Fruit fly (Drosophila melanogaster) whole organism, prepupa: Measurements from ENCODE around the gene Itgbn.

Experiments used
- CG16779 ChIP-seq: fragments of 200-800 bp; sonication (Bioruptor generic); optimal IDR thresholded peaks from 3 replicates; lab custom pipeline; 2017; ENCODE audit warnings: missing biosample characterization, mild to moderate bottlenecking, missing genetic modification characterization
- CG6163 ChIP-seq: fragments of 200-800 bp; sonication (Bioruptor generic); IDR thresholded peaks from 3 replicates; pipeline ENCODE4 v1.3.6; 2022; ENCODE audit warnings: missing biosample characterization, missing genetic modification characterization
- CG7368 ChIP-seq: fragments of 200-800 bp; sonication (Bioruptor generic); optimal IDR thresholded peaks from 3 replicates; lab custom pipeline; 2016; ENCODE audit warnings: missing biosample characterization, missing genetic modification characterization
- CG8319 ChIP-seq: fragments of 200-800 bp; sonication (Bioruptor generic); optimal IDR thresholded peaks from 3 replicates; lab custom pipeline; 2016; ENCODE audit warnings: missing biosample characterization, missing genetic modification characterization
- Lpt ChIP-seq: fragments of 200-800 bp; sonication (Bioruptor generic); optimal IDR thresholded peaks from 3 replicates; lab custom pipeline; 2016; ENCODE audit warnings: missing biosample characterization, missing genetic modification characterization
- OdsH ChIP-seq: fragments of 200-800 bp; sonication (Bioruptor generic); optimal IDR thresholded peaks from 3 replicates; lab custom pipeline; 2016; ENCODE audit warnings: missing biosample characterization, missing genetic modification characterization
- dac ChIP-seq: fragments of 200-800 bp; sonication (Bioruptor generic); optimal IDR thresholded peaks from 2 replicates; lab custom pipeline; 2017; ENCODE audit warnings: missing biosample characterization, mild to moderate bottlenecking, missing genetic modification characterization
- dsx ChIP-seq: fragments of 200-800 bp; optimal IDR thresholded peaks from 3 replicates; lab custom pipeline; 2019; ENCODE audit warnings: missing biosample characterization, mild to moderate bottlenecking, missing genetic modification characterization, moderate library complexity; ENCODE audit not compliant: poor library complexity, severe bottlenecking
- net ChIP-seq: fragments of 200-800 bp; sonication (Bioruptor generic); optimal IDR thresholded peaks from 3 replicates; lab custom pipeline; 2016; ENCODE audit warnings: missing biosample characterization, missing genetic modification characterization
- vri ChIP-seq: fragments of 200-800 bp; sonication (Bioruptor generic); optimal IDR thresholded peaks from 3 replicates; lab custom pipeline; 2016; ENCODE audit warnings: missing biosample characterization, mild to moderate bottlenecking, missing genetic modification characterization

DNA sequence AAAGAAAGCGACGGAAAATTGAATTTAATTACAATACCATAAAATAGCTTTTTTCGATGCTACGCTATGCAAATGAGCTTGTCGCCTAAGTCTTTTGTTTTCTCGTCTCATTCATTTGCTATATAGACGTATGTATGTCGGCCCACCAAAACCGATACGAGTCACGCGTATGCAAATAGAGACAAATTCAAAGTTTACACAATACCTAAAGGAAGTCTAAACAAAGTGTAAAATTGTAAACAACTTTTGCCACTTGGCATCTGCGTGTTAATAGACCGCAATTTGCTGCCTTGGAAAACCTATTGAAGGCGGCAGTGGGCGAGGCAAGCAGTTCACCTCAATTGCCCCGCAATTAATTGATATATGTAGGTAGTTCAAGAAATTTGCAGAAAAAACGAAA, 9.8 kb downstream of the Itgbn start:
- TF ChIP-seq CG8319 (GFP tag; lab: Kevin White, UChicago) = no peak
- TF ChIP-seq vri = no peak
- TF ChIP-seq CG7368 = no peak
- TF ChIP-seq dac (GFP tag; lab: Kevin White, UChicago) = no peak
- TF ChIP-seq CG16779 = no peak
- no peak for TF ChIP-seq Lpt (GFP tag; lab: Kevin White, UChicago)
- no peak for TF ChIP-seq OdsH
- no peak for TF ChIP-seq net
- no peak for TF ChIP-seq dsx (GFP tag; lab: Kevin White, UChicago)
- TF ChIP-seq CG6163 (GFP tag; lab: Robert Waterston, UW) = no peak
